Worm (Caenorhabditis elegans) whole organism, early embryonic: Measurements from ENCODE around the gene F10C1.9.

Experiments used
- B0310.2 ChIP-seq: sonication (generic microtip); optimal IDR thresholded peaks from 2 replicates; lab custom pipeline; 2016; ENCODE audit warnings: mild to moderate bottlenecking, missing genetic modification characterization, missing compliant biosample characterization
- F13C5.2 ChIP-seq: sonication (generic microtip); optimal IDR thresholded peaks from 2 replicates; lab custom pipeline; 2017; ENCODE audit warnings: mild to moderate bottlenecking, missing genetic modification characterization, inconsistent platforms, missing compliant biosample characterization
- aly-1 ChIP-seq: sonication (generic microtip); optimal IDR thresholded peaks from 2 replicates; lab custom pipeline; 2016; ENCODE audit warnings: missing genetic modification characterization, missing compliant biosample characterization
- ama-1 ChIP-seq: fragments of 150-350 bp; optimal IDR thresholded peaks from 2 replicates; lab custom pipeline; 2014
- ceh-13 ChIP-seq: fragments of 200-800 bp; sonication (Bioruptor generic); optimal IDR thresholded peaks from 2 replicates; lab custom pipeline; 2018; ENCODE audit warnings: mild to moderate bottlenecking, missing genetic modification characterization, missing compliant biosample characterization
- ceh-36 ChIP-seq: sonication (generic microtip); optimal IDR thresholded peaks from 2 replicates; lab custom pipeline; 2016; ENCODE audit warnings: missing genetic modification characterization, inconsistent platforms, missing compliant biosample characterization
- ets-7 ChIP-seq: sonication (generic microtip); optimal IDR thresholded peaks from 2 replicates; lab custom pipeline; 2016; ENCODE audit warnings: missing genotype, missing genetic modification characterization, missing compliant biosample characterization
- flt-1 ChIP-seq: fragments of 200-800 bp; sonication (Bioruptor generic); IDR thresholded peaks from 2 replicates; pipeline ENCODE4 v1.3.6; 2022; ENCODE audit warnings: missing genetic modification characterization, missing compliant biosample characterization
- hmbx-1 ChIP-seq: sonication (generic microtip); optimal IDR thresholded peaks from 2 replicates; lab custom pipeline; 2016; ENCODE audit warnings: mild to moderate bottlenecking, missing genetic modification characterization, missing compliant biosample characterization
- hmg-4 ChIP-seq: fragments of 200-800 bp; sonication (Bioruptor generic); optimal IDR thresholded peaks from 2 replicates; lab custom pipeline; 2018; ENCODE audit warnings: mild to moderate bottlenecking, missing genetic modification characterization, missing compliant biosample characterization
- hnd-1 ChIP-seq: sonication (generic microtip); optimal IDR thresholded peaks from 2 replicates; lab custom pipeline; 2016; ENCODE audit warnings: missing genetic modification characterization, missing compliant biosample characterization
- pes-1 ChIP-seq: fragments of 200-800 bp; sonication (Bioruptor generic); IDR thresholded peaks from 2 replicates; pipeline ENCODE4 v1.3.6; 2022; ENCODE audit warnings: missing genetic modification reagents, missing genetic modification characterization, missing compliant biosample characterization
- scrt-1 ChIP-seq: fragments of 200-800 bp; sonication (Bioruptor generic); IDR thresholded peaks from 2 replicates; pipeline ENCODE4 v1.3.6; 2022; ENCODE audit warnings: missing genetic modification characterization, missing compliant biosample characterization
- sea-1 ChIP-seq: fragments of 200-800 bp; sonication (Bioruptor generic); conservative IDR thresholded peaks from 2 replicates; pipeline ENCODE4 v1.3.6; 2022; ENCODE audit warnings: missing genetic modification characterization, missing compliant biosample characterization
- tbx-11 ChIP-seq: fragments of 200-800 bp; sonication (Bioruptor generic); IDR thresholded peaks from 2 replicates; pipeline ENCODE4 v1.3.6; 2022; ENCODE audit warnings: missing genetic modification characterization, missing compliant biosample characterization
- tbx-37 ChIP-seq: fragments of 200-800 bp; sonication (Bioruptor generic); conservative IDR thresholded peaks from 2 replicates; pipeline ENCODE4 v1.3.6; 2022; ENCODE audit warnings: missing genetic modification reagents, missing genetic modification characterization, missing compliant biosample characterization
- tra-4 ChIP-seq: sonication (generic microtip); optimal IDR thresholded peaks from 2 replicates; lab custom pipeline; 2017; ENCODE audit warnings: missing genetic modification characterization, missing compliant biosample characterization

The F10C1.9 gene

DNA sequence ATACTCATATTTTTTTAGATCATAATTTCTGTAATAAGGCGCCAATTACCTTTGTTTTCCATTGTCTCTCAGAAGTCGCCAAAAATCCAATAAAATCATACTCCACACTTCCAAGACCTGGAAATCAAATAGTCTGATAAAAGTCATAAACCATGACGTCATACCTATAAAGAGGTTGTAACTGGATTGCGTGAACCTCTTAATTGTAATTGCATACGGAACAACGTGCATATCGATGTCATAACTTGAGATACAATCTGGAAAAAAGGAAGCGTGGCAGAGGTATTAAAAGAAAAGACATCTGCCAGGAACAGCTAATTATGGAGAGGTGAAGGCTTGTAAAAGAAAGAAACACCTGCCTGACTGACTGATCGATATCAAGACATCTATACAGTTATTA is at the start of gene F10C1.9:
Gene F10C1.9 (minus strand): TSS at position 197 of the 400 bp plus-strand sequence.
- TF ChIP-seq tra-4 (tag; lab: Kevin White, UChicago) (no peak), hnd-1 (no peak), flt-1 (GFP tag; lab: Robert Waterston, UW) (no peak), sea-1 (GFP tag; lab: Robert Waterston, UW) (no peak), tbx-11 (GFP tag; lab: Robert Waterston, UW) (no peak), ceh-13 (GFP tag; lab: Kevin White, UChicago) (no peak), aly-1 (tag; lab: Kevin White, UChicago) (no peak), hmg-4 (GFP tag; lab: Kevin White, UChicago) (no peak), pes-1 (no peak), scrt-1 (GFP tag; lab: Robert Waterston, UW) (no peak), ets-7 (no peak), ama-1 (lab: Kevin White, UChicago) (no peak), tbx-37 (no peak), F13C5.2 (tag; lab: Kevin White, UChicago) (no peak), hmbx-1 (tag; lab: Kevin White, UChicago) (no peak), ceh-36 (tag; lab: Kevin White, UChicago) (no peak), B0310.2 (tag; lab: Kevin White, UChicago) (no peak)

DNA sequence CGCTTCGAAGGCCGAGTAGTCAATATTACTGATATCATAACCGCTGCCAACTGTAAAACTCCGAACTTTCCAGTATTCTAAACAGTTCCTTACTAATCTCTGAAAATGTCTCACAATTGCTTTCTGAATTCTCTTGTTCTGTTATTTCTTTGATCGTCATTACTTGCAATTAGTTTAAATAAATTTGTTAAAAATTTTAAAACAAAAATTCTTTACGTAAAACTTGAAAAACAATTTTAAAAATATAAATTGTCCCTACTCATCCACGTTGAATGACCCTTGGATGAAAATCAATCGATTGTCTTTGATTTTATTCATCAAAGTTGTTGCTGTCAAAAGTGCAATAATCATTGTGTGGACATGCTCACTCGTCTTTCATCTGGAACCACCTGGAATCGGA is 49.1 kb upstream of the F10C1.9 start, which contains the start of gene acdh-8:
Gene acdh-8 (plus strand): TSS at position 301 of the 400 bp plus-strand sequence.
- TF ChIP-seq tra-4 (tag; lab: Kevin White, UChicago): no peak
- TF ChIP-seq ama-1 (lab: Kevin White, UChicago): no peak
- no peak for TF ChIP-seq ceh-13 (GFP tag; lab: Kevin White, UChicago)
- TF ChIP-seq tbx-37: no peak
- TF ChIP-seq ceh-36 (tag; lab: Kevin White, UChicago): no peak
- no peak for TF ChIP-seq sea-1 (GFP tag; lab: Robert Waterston, UW)
- no peak for TF ChIP-seq F13C5.2 (tag; lab: Kevin White, UChicago)

DNA sequence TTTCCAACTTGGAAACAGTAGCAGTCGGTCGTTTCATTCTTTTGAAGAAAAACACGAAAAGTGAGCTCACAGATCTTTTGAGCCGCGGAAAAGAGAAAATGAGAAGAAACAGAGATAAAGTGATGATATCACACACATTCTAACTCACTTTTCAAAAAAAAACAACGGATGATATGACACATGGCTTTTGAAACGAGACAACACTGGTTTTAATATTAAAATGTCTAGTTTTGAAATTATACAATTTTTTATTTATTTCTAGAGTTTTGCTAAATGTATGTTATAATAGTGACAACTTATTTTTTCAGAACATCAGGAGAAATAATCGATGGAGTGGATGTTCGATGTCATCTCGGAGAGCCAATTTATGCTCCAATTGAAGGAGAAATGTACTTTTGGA is 47.4 kb upstream of the F10C1.9 start, which contains the start of gene K05F1.14:
Gene K05F1.14 (minus strand): TSS at position 101 of the 400 bp plus-strand sequence.
- TF ChIP-seq scrt-1 (GFP tag; lab: Robert Waterston, UW) (no peak), ets-7 (no peak), hmbx-1 (tag; lab: Kevin White, UChicago) (no peak), pes-1 (no peak), F13C5.2 (tag; lab: Kevin White, UChicago) (no peak), tbx-11 (GFP tag; lab: Robert Waterston, UW) (no peak), tra-4 (tag; lab: Kevin White, UChicago) (no peak), ama-1 (lab: Kevin White, UChicago) (no peak), ceh-36 (tag; lab: Kevin White, UChicago) (no peak), B0310.2 (tag; lab: Kevin White, UChicago) (no peak), ceh-13 (GFP tag; lab: Kevin White, UChicago) (no peak)

DNA sequence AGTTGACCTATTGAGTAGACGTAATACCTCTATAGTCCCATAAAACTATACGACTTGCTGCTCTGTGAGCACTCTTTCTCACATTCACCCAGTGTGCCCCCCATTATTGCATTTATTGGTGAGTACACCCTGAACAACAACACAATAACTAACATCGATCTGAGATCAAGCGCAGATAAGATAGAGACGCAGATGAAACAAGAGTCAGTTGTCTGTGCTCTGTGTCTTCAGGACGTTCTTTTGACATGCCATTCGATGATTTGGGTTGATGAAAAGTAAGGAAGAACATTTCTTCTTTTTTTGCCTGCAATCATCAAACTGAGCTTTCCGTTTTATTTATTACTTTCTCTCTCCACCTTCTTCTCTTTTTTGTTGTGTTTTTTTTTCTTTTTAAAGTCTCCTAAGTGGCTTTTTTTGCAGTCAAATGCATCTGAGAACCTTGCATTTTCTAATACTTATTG is 45.3 kb upstream of the F10C1.9 start, which contains the start of gene lect-2:
Gene lect-2 (plus strand): TSS at position 411 of the 461 bp plus-strand sequence.
- no peak for TF ChIP-seq tbx-37

DNA sequence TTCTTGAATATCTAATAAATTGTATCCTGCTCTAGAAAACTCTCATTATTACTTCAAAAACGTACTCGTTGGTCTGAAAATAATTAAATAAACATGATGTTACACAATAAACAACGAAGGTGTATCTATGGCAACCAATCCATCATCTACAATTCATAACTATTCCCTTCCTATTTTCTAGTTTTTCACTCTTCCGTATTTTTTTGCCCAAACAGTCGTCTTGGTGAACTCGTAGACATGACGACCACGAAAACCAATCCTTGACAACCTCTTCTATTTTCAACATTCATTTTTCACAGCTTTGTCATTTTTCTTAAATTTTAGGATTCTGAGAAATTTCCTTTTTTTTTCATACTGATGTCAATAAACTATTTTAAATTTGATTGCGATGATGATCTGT is 43.7 kb upstream of the F10C1.9 start, which contains the start of gene K05F1.13:
Gene K05F1.13 (plus strand): TSS at position 301 of the 400 bp plus-strand sequence.
- no peak for TF ChIP-seq pes-1
- TF ChIP-seq tra-4 (tag; lab: Kevin White, UChicago): no peak
- TF ChIP-seq aly-1 (tag; lab: Kevin White, UChicago): no peak
- TF ChIP-seq hmg-4 (GFP tag; lab: Kevin White, UChicago): no peak
- no peak for TF ChIP-seq tbx-11 (GFP tag; lab: Robert Waterston, UW)
- no peak for TF ChIP-seq F13C5.2 (tag; lab: Kevin White, UChicago)
- no peak for TF ChIP-seq ceh-36 (tag; lab: Kevin White, UChicago)
- no peak for TF ChIP-seq ama-1 (lab: Kevin White, UChicago)
- no peak for TF ChIP-seq ets-7
- TF ChIP-seq B0310.2 (tag; lab: Kevin White, UChicago): no peak
- TF ChIP-seq tbx-37: no peak
- TF ChIP-seq hnd-1: no peak
- TF ChIP-seq ceh-13 (GFP tag; lab: Kevin White, UChicago): no peak
- no peak for TF ChIP-seq scrt-1 (GFP tag; lab: Robert Waterston, UW)
- no peak for TF ChIP-seq hmbx-1 (tag; lab: Kevin White, UChicago)
- no peak for TF ChIP-seq flt-1 (GFP tag; lab: Robert Waterston, UW)
- no peak for TF ChIP-seq sea-1 (GFP tag; lab: Robert Waterston, UW)

DNA sequence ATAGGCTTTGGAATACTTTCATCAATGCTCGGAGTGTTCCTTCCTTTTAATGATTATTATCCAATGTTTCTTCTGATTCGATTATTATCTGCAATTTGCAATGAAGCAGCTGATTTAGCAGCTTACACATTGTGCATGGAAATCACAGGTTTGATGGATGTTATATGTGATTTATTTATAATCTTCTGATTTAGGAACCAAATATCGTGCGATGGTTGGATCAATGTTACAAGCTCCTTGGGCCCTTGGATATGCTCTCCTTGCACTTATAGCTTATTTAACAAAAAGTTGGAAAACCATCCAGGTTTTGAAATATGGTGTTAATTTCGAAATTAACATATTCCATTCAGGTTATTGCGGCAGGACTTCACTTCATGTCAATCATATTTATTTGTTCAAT is 40.4 kb upstream of the F10C1.9 start:
- TF ChIP-seq ama-1 (lab: Kevin White, UChicago) (no peak), hmbx-1 (tag; lab: Kevin White, UChicago) (no peak)

DNA sequence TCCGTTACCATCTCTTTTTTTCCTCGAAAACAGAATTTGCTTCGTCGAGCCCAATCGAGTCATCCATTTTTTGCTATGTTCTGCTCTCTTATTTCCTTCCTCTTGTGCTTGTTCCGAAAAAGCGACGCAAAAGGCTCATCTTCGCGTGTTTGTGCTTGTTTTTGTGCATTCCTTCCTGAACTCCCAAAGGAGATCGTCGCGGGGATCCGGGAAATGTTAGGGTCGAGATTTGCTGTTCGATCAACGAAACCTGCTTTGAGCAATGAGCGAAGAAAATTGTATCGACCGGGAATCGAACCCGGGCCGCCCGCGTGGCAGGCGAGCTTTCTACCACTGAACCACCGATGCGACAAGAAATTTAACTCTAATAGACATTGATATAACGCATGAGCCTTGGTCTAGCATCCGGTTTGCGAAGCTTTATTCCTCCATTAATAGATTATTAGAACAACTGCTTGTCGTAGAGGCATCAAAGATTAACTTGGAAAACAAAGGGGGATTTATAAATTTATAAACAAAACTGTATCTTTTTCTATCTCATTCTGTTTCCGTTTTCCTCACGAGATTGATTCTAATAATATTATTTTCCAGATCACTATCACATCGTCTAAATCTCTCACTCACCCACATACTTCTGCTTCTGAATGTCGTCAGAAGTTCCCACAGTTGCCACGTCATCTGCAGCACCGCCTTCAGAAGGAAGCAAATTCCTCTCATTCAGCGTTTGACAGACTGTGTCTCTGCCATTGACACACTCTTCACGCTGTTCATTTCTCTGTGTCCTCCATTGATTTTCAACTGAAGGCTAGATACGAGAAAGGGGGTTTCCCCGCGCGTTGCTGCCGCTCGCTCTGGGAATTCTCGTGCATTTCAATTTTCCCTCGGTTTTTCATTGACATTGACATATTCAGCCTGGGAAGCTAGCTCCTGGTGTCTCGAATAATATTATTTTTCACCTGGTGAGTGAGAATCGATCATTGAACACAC is 37.1 kb upstream of the F10C1.9 start, which contains the start of gene K05F1.6:
Gene K05F1.6 (plus strand): TSS at position 586 of the 987 bp plus-strand sequence.
- TF ChIP-seq ets-7: peak; percentile 58
- TF ChIP-seq flt-1 (GFP tag; lab: Robert Waterston, UW): peak; percentile 9; the same call in 1 of the 2 replicates
- TF ChIP-seq pes-1: peak; percentile 79
- no peak for TF ChIP-seq tra-4 (tag; lab: Kevin White, UChicago)
- peak; percentile 17; the same call in 1 of the 2 replicates for TF ChIP-seq tbx-37
- peak; percentile 3 for TF ChIP-seq F13C5.2 (tag; lab: Kevin White, UChicago)
- TF ChIP-seq ama-1 (lab: Kevin White, UChicago): no peak
- peak; percentile 88 for TF ChIP-seq hmg-4 (GFP tag; lab: Kevin White, UChicago)
- TF ChIP-seq ceh-36 (tag; lab: Kevin White, UChicago): peak; percentile 58
- TF ChIP-seq scrt-1 (GFP tag; lab: Robert Waterston, UW): peak; percentile 68
- TF ChIP-seq aly-1 (tag; lab: Kevin White, UChicago): peak; percentile 92
- peak; percentile 38 for TF ChIP-seq hnd-1
- TF ChIP-seq ceh-13 (GFP tag; lab: Kevin White, UChicago): peak; percentile 42
- peak; percentile 4 for TF ChIP-seq hmbx-1 (tag; lab: Kevin White, UChicago)
- TF ChIP-seq tbx-11 (GFP tag; lab: Robert Waterston, UW): peak; percentile 71
- TF ChIP-seq B0310.2 (tag; lab: Kevin White, UChicago): peak; percentile 77
- peak; percentile 59; the same call in 1 of the 2 replicates for TF ChIP-seq sea-1 (GFP tag; lab: Robert Waterston, UW)
